Fruit fly (Drosophila melanogaster) whole organism, embryonic: ENCODE measurements around the gene CG18649.

ENCODE experiments used
- CG3281 ChIP-seq: fragments of 200-800 bp; sonication (Bioruptor generic); optimal IDR thresholded peaks from 3 replicates; lab custom pipeline; 2017; ENCODE audit warnings: missing biosample characterization, mild to moderate bottlenecking, missing genetic modification characterization
- Myb ChIP-seq: fragments of 200-800 bp; sonication (Bioruptor generic); optimal IDR thresholded peaks from 2 replicates; lab custom pipeline; 2016; ENCODE audit warnings: missing biosample characterization, missing genetic modification characterization
- tup ChIP-seq: fragments of 200-800 bp; sonication (Bioruptor generic); optimal IDR thresholded peaks from 2 replicates; lab custom pipeline; 2016; ENCODE audit warnings: missing biosample characterization, mild to moderate bottlenecking, missing genetic modification characterization, moderate library complexity
- wor ChIP-seq: fragments of 200-800 bp; sonication (Bioruptor generic); IDR thresholded peaks from 2 replicates; pipeline ENCODE4 v1.3.6; 2022; ENCODE audit warnings: missing biosample characterization, missing genetic modification characterization

- no peak for TF ChIP-seq tup (GFP tag; lab: Kevin White, UChicago)
- no peak for TF ChIP-seq Myb (GFP tag; lab: Kevin White, UChicago)
- no peak for TF ChIP-seq wor (GFP tag; lab: Robert Waterston, UW)
- TF ChIP-seq CG3281 (GFP tag; lab: Kevin White, UChicago): no peak
Measured at dm6 chr3L:15054477-15054876, 542 bp upstream of the CG18649 start, which contains the start of gene EAChm.
